Worm (Caenorhabditis elegans): ENCODE data around the gene eat-20.

The eat-20 gene

DNA sequence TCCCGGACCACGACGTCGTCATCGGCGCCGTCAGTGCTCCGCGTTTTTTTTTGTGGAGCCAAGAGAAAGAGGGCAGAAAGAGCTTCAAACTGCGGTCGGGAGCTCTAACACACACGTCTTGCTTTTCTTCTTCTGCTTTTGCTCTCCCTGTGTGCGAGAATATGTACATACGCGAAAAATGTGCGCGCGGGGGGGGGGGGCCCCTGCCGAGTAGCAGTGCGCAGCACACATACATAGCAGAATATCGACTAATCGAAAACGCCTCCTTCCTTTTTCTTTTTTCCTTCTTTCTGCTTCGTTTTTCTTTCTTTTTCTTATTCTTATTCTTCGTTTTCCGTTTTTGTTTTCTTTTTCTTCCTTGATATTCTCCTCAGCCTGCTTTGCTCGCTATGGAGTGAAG, 56.8 kb downstream of the eat-20 start (continued):
- TF ChIP-seq F37D6.2 (tag; optimal IDR thresholded peaks at IDR 0.05) (peak; percentile 46), nhr-48 (tag; optimal IDR thresholded peaks at IDR 0.05) (no peak), Y48G9A.11 (GFP tag; IDR thresholded peaks at IDR 0.05) (no peak), nhr-25 (tag; optimal IDR thresholded peaks at IDR 0.05; ENCODE audit: borderline replicate concordance, insufficient read depth) (no peak), Y5F2A.4 (GFP tag; optimal IDR thresholded peaks at IDR 0.05) (no peak), nhr-111 (GFP tag; optimal IDR thresholded peaks at IDR 0.05) (no peak), rbr-2 (tag; optimal IDR thresholded peaks at IDR 0.05) (peak; percentile 63), ctbp-1 (GFP tag; IDR thresholded peaks at IDR 0.05) (0 out of 2 replicates have a peak, but pooled peaks have one; percentile 68), mes-2 (tag; optimal IDR thresholded peaks at IDR 0.05; ENCODE audit: poor library complexity, severe bottlenecking) (peak; percentile 38), spr-3 (GFP tag; optimal IDR thresholded peaks at IDR 0.05) (no peak), jun-1 (tag; optimal IDR thresholded peaks at IDR 0.05) (no peak), saeg-2 (GFP tag; IDR thresholded peaks at IDR 0.05) (no peak), mdl-1 (tag; optimal IDR thresholded peaks at IDR 0.05) (peak in 1 of 2 experiments; percentile 52), hmg-1.1 (GFP tag; IDR thresholded peaks at IDR 0.05) (peak; percentile 63), nhr-76 (tag; optimal IDR thresholded peaks at IDR 0.05) (no peak), ceh-32 (tag; optimal IDR thresholded peaks at IDR 0.05; ENCODE audit: poor library complexity) (no peak), cey-2 (tag; optimal IDR thresholded peaks at IDR 0.05; ENCODE audit: borderline replicate concordance, insufficient read depth) (no peak), ceh-20 (GFP tag; IDR thresholded peaks at IDR 0.05) (0 out of 2 replicates have a peak, but pooled peaks have one; percentile 14), nhr-11 (tag; optimal IDR thresholded peaks at IDR 0.05) (no peak), gei-8 (GFP tag; optimal IDR thresholded peaks at IDR 0.05) (no peak), zfp-3 (GFP tag; conservative IDR thresholded peaks at IDR 0.05) (no peak), lin-39 (tag; optimal IDR thresholded peaks at IDR 0.05) (no peak), F26F4.8 (GFP tag; conservative IDR thresholded peaks at IDR 0.05) (no peak), hif-1 (tag; optimal IDR thresholded peaks at IDR 0.05) (no peak), nhr-6 (tag; optimal IDR thresholded peaks at IDR 0.05) (no peak), ZK337.2 (GFP tag; IDR thresholded peaks at IDR 0.05) (no peak), mep-1 (tag; optimal IDR thresholded peaks at IDR 0.05) (peak; percentile 8), zip-11 (GFP tag; IDR thresholded peaks at IDR 0.05) (no peak), F44E2.7 (GFP tag; IDR thresholded peaks at IDR 0.05) (no peak), php-3 (GFP tag; IDR thresholded peaks at IDR 0.05) (no peak), Y75B8A.6 (GFP tag; IDR thresholded peaks at IDR 0.05) (no peak), set-16 (GFP tag; IDR thresholded peaks at IDR 0.05) (peak; percentile 70), aha-1 (tag) (peak; percentile 58), fkh-10 (GFP tag; optimal IDR thresholded peaks at IDR 0.05) (peak; percentile 57), T26A8.4 (GFP tag; IDR thresholded peaks at IDR 0.05) (no peak), lin-15B (tag; optimal IDR thresholded peaks at IDR 0.05) (no peak), lin-1 (GFP tag; IDR thresholded peaks at IDR 0.05) (no peak), hlh-11 (tag; optimal IDR thresholded peaks at IDR 0.05) (peak; percentile 15), lim-7 (GFP tag; IDR thresholded peaks at IDR 0.05) (no peak)

DNA sequence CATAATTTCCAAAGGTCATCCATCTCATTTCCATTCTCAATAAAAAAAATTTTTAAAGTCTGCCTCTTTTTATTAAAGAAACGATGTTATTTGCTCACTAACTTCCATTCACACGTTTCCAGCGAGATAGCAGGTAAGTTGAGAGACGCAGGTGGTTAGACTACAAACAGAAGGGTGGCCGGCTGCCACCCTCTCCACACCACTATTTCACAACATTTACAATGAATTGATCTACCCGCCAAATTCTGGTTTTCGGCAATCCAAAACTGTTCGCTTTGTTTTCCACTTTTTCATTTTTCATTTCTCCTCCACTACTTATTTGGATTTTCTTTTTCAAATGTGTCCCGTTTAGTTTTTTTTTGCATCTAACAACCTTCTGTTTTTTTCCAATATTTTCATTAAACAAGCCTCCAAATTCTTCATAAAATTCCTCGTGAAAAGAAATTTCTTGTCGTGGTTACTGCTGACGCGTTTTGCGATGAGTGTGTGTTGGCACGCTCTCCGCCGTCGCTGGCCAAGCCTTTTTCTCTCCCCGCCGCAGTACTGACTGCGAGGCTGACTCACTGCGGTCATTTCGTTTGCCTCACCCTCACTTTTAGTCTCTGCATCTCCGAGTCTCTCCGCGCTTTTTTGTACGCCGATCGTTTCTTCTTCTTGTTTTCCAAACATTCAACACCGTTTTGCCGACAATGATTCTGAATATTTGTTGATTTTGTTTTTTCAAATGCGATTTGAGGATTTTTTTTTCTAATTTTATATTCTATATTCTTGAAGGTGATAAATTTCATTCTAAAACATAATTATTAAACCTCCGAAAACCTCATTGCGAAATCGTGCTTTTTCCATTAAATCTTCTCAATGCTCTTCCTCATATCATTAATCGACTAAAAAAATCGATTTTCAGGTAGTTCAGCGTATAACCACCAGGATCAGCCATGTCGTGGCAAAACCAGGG, 58.5 kb downstream of the eat-20 start, which contains the start of gene dyn-1:
Gene dyn-1, plus strand, starts transcription at position 905 of the 955 bp plus-strand sequence.
- TF ChIP-seq nhr-102 (tag; optimal IDR thresholded peaks at IDR 0.05) (peak; percentile 61), ctbp-1 (GFP tag; IDR thresholded peaks at IDR 0.05) (0 out of 2 replicates have a peak, but pooled peaks have one; percentile 21), pha-4 (GFP tag; IDR thresholded peaks at IDR 0.05) (0 out of 2 replicates have a peak, but pooled peaks have one; percentile 45), pha-4 (tag; optimal IDR thresholded peaks at IDR 0.05) (no peak), nhr-11 (tag; optimal IDR thresholded peaks at IDR 0.05) (peak; percentile 16), madf-9 (GFP tag; conservative IDR thresholded peaks at IDR 0.05) (peak; percentile 27; the same call in 1 of the 2 replicates), lin-15B (tag; optimal IDR thresholded peaks at IDR 0.05) (no peak), hlh-11 (tag; optimal IDR thresholded peaks at IDR 0.05) (peak; percentile 88), ceh-20 (GFP tag; IDR thresholded peaks at IDR 0.05) (0 out of 2 replicates have a peak, but pooled peaks have one; percentile 52), rbr-2 (tag; optimal IDR thresholded peaks at IDR 0.05) (peak; percentile 76), php-3 (GFP tag; IDR thresholded peaks at IDR 0.05) (peak; percentile 61; the same call in 1 of the 2 replicates), F49E8.2 (tag; optimal IDR thresholded peaks at IDR 0.05; ENCODE audit: borderline replicate concordance) (no peak), dmd-9 (GFP tag; IDR thresholded peaks at IDR 0.05) (0 out of 2 replicates have a peak, but pooled peaks have one; percentile 8), mdl-1 (tag; optimal IDR thresholded peaks at IDR 0.05) (peak in 1 of 2 experiments; percentile 78), tra-1 (GFP tag; IDR thresholded peaks at IDR 0.05) (no peak), zip-11 (GFP tag; IDR thresholded peaks at IDR 0.05) (no peak), nhr-41 (GFP tag; IDR thresholded peaks at IDR 0.05) (0 out of 2 replicates have a peak, but pooled peaks have one; percentile 10)
